Fruit fly (Drosophila melanogaster) Kc167 (cell line): Measurements from ENCODE around the gene CG13403.

Experiments
- h ChIP-seq: fragments of >200 bp; optimal IDR thresholded peaks from 3 replicates; lab custom pipeline; 2018; ENCODE audit warnings: missing external identifiers
- psq ChIP-seq: fragments of >200 bp; optimal IDR thresholded peaks from 2 replicates; lab custom pipeline; 2017; ENCODE audit warnings: missing external identifiers

DNA sequence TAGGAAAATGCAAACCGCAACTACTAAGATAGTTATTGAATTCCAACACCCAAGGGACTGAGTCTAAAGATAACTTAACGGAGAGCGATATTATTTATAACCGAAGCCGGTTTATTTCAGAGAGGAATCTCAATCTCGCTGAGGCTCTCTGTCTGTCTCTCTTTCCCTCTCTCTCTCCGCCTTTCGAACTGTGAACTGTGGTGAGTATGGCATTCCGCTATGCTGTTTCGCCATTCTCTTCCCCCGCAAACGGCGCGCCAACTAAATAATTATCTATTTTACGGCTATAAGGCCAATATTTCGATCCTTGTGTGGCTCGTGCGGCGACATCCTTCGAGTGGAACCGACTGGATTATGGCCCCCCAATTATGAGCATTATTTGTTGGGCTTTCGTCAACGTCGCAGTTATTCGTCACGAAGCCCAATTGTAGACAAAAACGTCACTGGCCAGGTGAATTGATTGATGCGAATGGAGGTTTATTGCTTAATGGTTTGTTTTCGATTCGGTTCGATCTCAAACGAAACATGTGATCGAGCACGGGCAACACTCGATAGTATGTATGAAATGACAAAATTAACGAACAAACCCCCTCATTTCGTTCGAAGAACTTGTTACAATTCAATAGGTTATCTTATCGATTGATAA is 20.5 kb upstream of the CG13403 start:
- TF ChIP-seq h (lab: Kevin White, UChicago) (no peak), psq (lab: Kevin White, UChicago) (no peak)
